Fruit fly (Drosophila melanogaster) whole organism, wandering third instar larva: ENCODE results near the gene CG45060.
A peak's percentile ranks its signal among the peaks of the same experiment; 100 is the strongest.

Source experiments
- CG32264 ChIP-seq: fragments of 200-800 bp; sonication (Bioruptor generic); optimal IDR thresholded peaks from 2 replicates; lab custom pipeline; 2016; ENCODE audit warnings: missing biosample characterization, missing genetic modification characterization
- CrebA ChIP-seq: fragments of 200-800 bp; sonication (Bioruptor generic); optimal IDR thresholded peaks from 2 replicates; lab custom pipeline; 2016; ENCODE audit warnings: missing biosample characterization, mild to moderate bottlenecking, missing genetic modification characterization, borderline replicate concordance
- Dif ChIP-seq: fragments of 200-275, 200-300 bp; sonication (Bioruptor generic); optimal IDR thresholded peaks from 2 replicates; lab custom pipeline; 2018; ENCODE audit warnings: missing biosample characterization, missing genetic modification characterization; ENCODE audit not compliant: partially characterized antibody
- HLH106 ChIP-seq: fragments of 200-800 bp; optimal IDR thresholded peaks from 3 replicates; lab custom pipeline; 2019; ENCODE audit warnings: missing biosample characterization, mild to moderate bottlenecking, missing genetic modification characterization, moderate library complexity
- Hnf4 ChIP-seq: fragments of 200-800 bp; sonication (Bioruptor generic); optimal IDR thresholded peaks from 2 replicates; lab custom pipeline; 2016; ENCODE audit warnings: missing biosample characterization, mild to moderate bottlenecking, missing genetic modification characterization
- Hr83 ChIP-seq: fragments of 200-300 bp; sonication (Bioruptor generic); optimal IDR thresholded peaks from 2 replicates; lab custom pipeline; 2016; ENCODE audit warnings: missing biosample characterization, mild to moderate bottlenecking, missing genetic modification characterization, moderate library complexity; ENCODE audit not compliant: poor library complexity, severe bottlenecking
- Jra ChIP-seq: sonication (Bioruptor generic); optimal IDR thresholded peaks from 2 replicates; lab custom pipeline; 2016; ENCODE audit warnings: missing biosample characterization, missing genetic modification characterization
- Myc ChIP-seq: fragments of >200 bp; optimal IDR thresholded peaks from 2 replicates; lab custom pipeline; 2017
- OdsH ChIP-seq: fragments of 200-800 bp; sonication (Bioruptor generic); optimal IDR thresholded peaks from 2 replicates; lab custom pipeline; 2016; ENCODE audit warnings: missing biosample characterization, mild to moderate bottlenecking, missing genetic modification characterization
- Rel ChIP-seq, 2 experiments: fragments of 200-800 bp; sonication (Bioruptor generic) in 1 of 2; optimal IDR thresholded peaks; 2 replicates in 1 of 2; 3 replicates in 1 of 2; lab custom pipeline; 2016 to 2019; ENCODE audit warnings: mild to moderate bottlenecking in 2 of 2, missing biosample characterization in 2 of 2, missing genetic modification characterization in 2 of 2, moderate library complexity in 1 of 2
- Sp1 ChIP-seq: fragments of 200-800 bp; sonication (Bioruptor generic); optimal IDR thresholded peaks from 3 replicates; lab custom pipeline; 2019; ENCODE audit warnings: missing biosample characterization, mild to moderate bottlenecking, missing genetic modification characterization, moderate library complexity
- Vsx2 ChIP-seq: fragments of 200-300, 225-300 bp; sonication (Bioruptor generic); optimal IDR thresholded peaks from 2 replicates; lab custom pipeline; 2018; ENCODE audit warnings: missing biosample characterization, missing genetic modification characterization; ENCODE audit not compliant: partially characterized antibody
- br ChIP-seq: fragments of 200-800 bp; sonication (Bioruptor generic); optimal IDR thresholded peaks from 2 replicates; lab custom pipeline; 2016; ENCODE audit warnings: missing biosample characterization, missing genetic modification characterization
- brk ChIP-seq: fragments of 200-800 bp; sonication (Bioruptor generic); optimal IDR thresholded peaks from 2 replicates; lab custom pipeline; 2016; ENCODE audit warnings: missing biosample characterization, mild to moderate bottlenecking, missing genetic modification characterization
- dl ChIP-seq, 2 experiments: fragments of 175-275, 200-275 bp in 1 of 2; fragments of 200-275 bp in 1 of 2; sonication (Bioruptor generic); optimal IDR thresholded peaks; lab custom pipeline; 2018; ENCODE audit warnings: mild to moderate bottlenecking in 2 of 2, missing biosample characterization in 2 of 2, missing genetic modification characterization in 2 of 2, moderate library complexity in 2 of 2; ENCODE audit not compliant: partially characterized antibody in 2 of 2, insufficient read depth in 1 of 2
- dmrt93B ChIP-seq: fragments of 200-800 bp; sonication (Bioruptor generic); optimal IDR thresholded peaks from 2 replicates; lab custom pipeline; 2018; ENCODE audit warnings: missing biosample characterization, mild to moderate bottlenecking, missing genetic modification characterization
- dsf ChIP-seq: sonication (Bioruptor generic); optimal IDR thresholded peaks from 2 replicates; lab custom pipeline; 2016; ENCODE audit warnings: missing biosample characterization, missing genetic modification characterization, borderline replicate concordance
- ey ChIP-seq: fragments of 200-800 bp; sonication (Bioruptor generic); optimal IDR thresholded peaks from 2 replicates; lab custom pipeline; 2016; ENCODE audit warnings: missing biosample characterization, missing genetic modification characterization
- foxo ChIP-seq, 2 experiments: fragments of 200-800 bp; sonication (Bioruptor generic); optimal IDR thresholded peaks; 2 replicates in 1 of 2; 3 replicates in 1 of 2; lab custom pipeline; 2016 to 2017; ENCODE audit warnings: missing biosample characterization in 2 of 2, missing genetic modification characterization in 2 of 2
- fru ChIP-seq: fragments of 200-800 bp; sonication (Bioruptor generic); optimal IDR thresholded peaks from 3 replicates; lab custom pipeline; 2016; ENCODE audit warnings: missing biosample characterization, mild to moderate bottlenecking, missing genetic modification characterization
- h ChIP-seq: fragments of 200-800 bp; sonication (Bioruptor generic); optimal IDR thresholded peaks from 3 replicates; lab custom pipeline; 2016; ENCODE audit warnings: missing biosample characterization, mild to moderate bottlenecking, missing genetic modification characterization
- jim ChIP-seq: fragments of 175-275, 200-325 bp; sonication (Bioruptor generic); optimal IDR thresholded peaks from 2 replicates; lab custom pipeline; 2016; ENCODE audit warnings: missing biosample characterization, mild to moderate bottlenecking, missing genetic modification characterization
- psq ChIP-seq: fragments of 200-800 bp; sonication (Bioruptor generic); optimal IDR thresholded peaks from 3 replicates; lab custom pipeline; 2017; ENCODE audit warnings: missing biosample characterization, mild to moderate bottlenecking, missing genetic modification characterization, moderate library complexity
- rgr ChIP-seq: fragments of 200-800 bp; sonication (Bioruptor generic); optimal IDR thresholded peaks from 3 replicates; lab custom pipeline; 2016; ENCODE audit warnings: missing biosample characterization, mild to moderate bottlenecking, missing genetic modification characterization
- woc ChIP-seq: sonication (Bioruptor generic); optimal IDR thresholded peaks from 2 replicates; lab custom pipeline; 2016; ENCODE audit warnings: missing biosample characterization, mild to moderate bottlenecking, missing genetic modification characterization

The CG45060 gene

dm6 chrX:9868510-9869248 lies at the start of gene CG45060:
Gene CG45060 (minus strand): TSS chrX:9868568.
- TF ChIP-seq br (GFP tag; lab: Kevin White, UChicago) (no peak), dsf (GFP tag; lab: Kevin White, UChicago) (no peak), rgr (GFP tag; lab: Kevin White, UChicago) (no peak), woc (no peak), dmrt93B (GFP tag; lab: Kevin White, UChicago) (no peak), Dif (GFP tag; lab: Kevin White, UChicago) (no peak), dl (GFP tag; optimal IDR thresholded peaks at IDR 0.05; lab: Kevin White, UChicago; ENCODE audit: insufficient read depth in 1 of 2, partially characterized antibody in 2 of 2) (no peak), brk (GFP tag; lab: Kevin White, UChicago) (no peak), Rel (GFP tag; optimal IDR thresholded peaks at IDR 0.05; lab: Kevin White, UChicago) (no peak), Rel (tag; optimal IDR thresholded peaks at IDR 0.05; lab: Kevin White, UChicago) (peak; percentile 54), jim (GFP tag; lab: Kevin White, UChicago) (no peak), Myc (lab: Kevin White, UChicago) (peak; percentile 26), h (peak; percentile 75)

dm6 chrX:9911751-9912150 lies 43.4 kb upstream of the CG45060 start:
- TF ChIP-seq Hnf4, result no peak
- no peak for TF ChIP-seq Sp1 (GFP tag; lab: Kevin White, UChicago)
- no peak for TF ChIP-seq ey (GFP tag; lab: Kevin White, UChicago)
- TF ChIP-seq psq (GFP tag; lab: Kevin White, UChicago), result no peak

- no peak for TF ChIP-seq rgr (GFP tag; lab: Kevin White, UChicago)
- TF ChIP-seq, all 38 proteins: peak for 0
These were observed 42.7 kb upstream of the CG45060 start, which contains the start of gene CG1986 for dm6 chrX:9911026-9911425. Gene CG1986 (minus strand): TSS chrX:9911126.

dm6 chrX:9909384-9909783 lies 41.0 kb upstream of the CG45060 start:
- TF ChIP-seq dl (GFP tag; optimal IDR thresholded peaks at IDR 0.05; lab: Kevin White, UChicago; ENCODE audit: insufficient read depth in 1 of 2, partially characterized antibody in 2 of 2) (no peak), rgr (GFP tag; lab: Kevin White, UChicago) (no peak), Rel (GFP tag; optimal IDR thresholded peaks at IDR 0.05; lab: Kevin White, UChicago) (no peak), Rel (tag; optimal IDR thresholded peaks at IDR 0.05; lab: Kevin White, UChicago) (no peak), foxo (GFP tag; optimal IDR thresholded peaks at IDR 0.05; lab: Kevin White, UChicago) (no peak), h (no peak), OdsH (no peak), Dif (GFP tag; lab: Kevin White, UChicago) (no peak), br (GFP tag; lab: Kevin White, UChicago) (no peak), CG32264 (GFP tag; lab: Kevin White, UChicago) (no peak), Vsx2 (GFP tag; lab: Kevin White, UChicago) (no peak), HLH106 (no peak), ey (GFP tag; lab: Kevin White, UChicago) (no peak), Hr83 (GFP tag; lab: Kevin White, UChicago) (no peak), CrebA (GFP tag; lab: Kevin White, UChicago) (no peak), Jra (GFP tag; lab: Kevin White, UChicago) (no peak), Sp1 (GFP tag; lab: Kevin White, UChicago) (no peak)

dm6 chrX:9899535-9900179 lies 31.3 kb upstream of the CG45060 start, which contains the start of gene CG15249:
Gene CG15249 (minus strand): TSS chrX:9899585.
- TF ChIP-seq fru (GFP tag; lab: Kevin White, UChicago), result peak; percentile 3
- TF ChIP-seq OdsH, result no peak
- TF ChIP-seq Myc (lab: Kevin White, UChicago), result no peak
- TF ChIP-seq Sp1 (GFP tag; lab: Kevin White, UChicago), result no peak
- no peak for TF ChIP-seq jim (GFP tag; lab: Kevin White, UChicago)
